Worm (Caenorhabditis elegans): ENCODE measurements around the gene ugt-50.

The ugt-50 gene

ce11 chrX:12663537-12663936 is 27.8 kb upstream of the ugt-50 start, which contains the start of gene nlp-76:
nlp-76 (minus strand) TSS chrX:12663903.
- TF ChIP-seq F57C9.4 (tag; optimal IDR thresholded peaks at IDR 0.05), result no peak
- TF ChIP-seq tbx-9 (tag; optimal IDR thresholded peaks at IDR 0.05; ENCODE audit: borderline replicate concordance), result no peak
- TF ChIP-seq Y53G8AR.9 (GFP tag; conservative IDR thresholded peaks at IDR 0.05), result 0 out of 2 replicates have a peak, but pooled peaks have one; percentile 18
- no peak for TF ChIP-seq Y56A3A.18 (GFP tag; IDR thresholded peaks at IDR 0.05)
- TF ChIP-seq pbrm-1 (GFP tag; IDR thresholded peaks at IDR 0.05), result no peak
- peak; percentile 15; the same call in 1 of the 2 replicates for TF ChIP-seq dox-1 (GFP tag; IDR thresholded peaks at IDR 0.05)
- no peak for TF ChIP-seq ceh-27 (GFP tag; optimal IDR thresholded peaks at IDR 0.05)
- peak; percentile 43 for TF ChIP-seq ztf-26 (tag; optimal IDR thresholded peaks at IDR 0.05)
- no peak for TF ChIP-seq Y79H2A.3 (GFP tag; conservative IDR thresholded peaks at IDR 0.05)
- TF ChIP-seq attf-3 (GFP tag; conservative IDR thresholded peaks at IDR 0.05), result no peak
- TF ChIP-seq mxl-1 (tag; optimal IDR thresholded peaks at IDR 0.05), result no peak
- TF ChIP-seq pha-4 (tag; optimal IDR thresholded peaks at IDR 0.05), result no peak
- TF ChIP-seq dpff-1 (tag; optimal IDR thresholded peaks at IDR 0.05), result no peak
- TF ChIP-seq tlf-1 (GFP tag; optimal IDR thresholded peaks at IDR 0.05), result no peak
- no peak for TF ChIP-seq repo-1 (tag; optimal IDR thresholded peaks at IDR 0.05)
- no peak for TF ChIP-seq mel-28 (tag; optimal IDR thresholded peaks at IDR 0.05; ENCODE audit: borderline replicate concordance)
- no peak for TF ChIP-seq gei-17 (GFP tag; optimal IDR thresholded peaks at IDR 0.05)
- no peak for TF ChIP-seq ccch-3 (GFP tag; optimal IDR thresholded peaks at IDR 0.05)
- TF ChIP-seq somi-1 (GFP tag; optimal IDR thresholded peaks at IDR 0.05), result peak; percentile 36
- TF ChIP-seq F39B2.1 (GFP tag; IDR thresholded peaks at IDR 0.05), result no peak
- peak; percentile 29 for TF ChIP-seq athp-1 (tag; optimal IDR thresholded peaks at IDR 0.05)
- TF ChIP-seq ztf-6 (GFP tag; IDR thresholded peaks at IDR 0.05), result no peak
- TF ChIP-seq nhr-27 (tag; optimal IDR thresholded peaks at IDR 0.05), result no peak
- no peak for TF ChIP-seq sdz-38 (tag; optimal IDR thresholded peaks at IDR 0.05)
- no peak for TF ChIP-seq ceh-100 (GFP tag; IDR thresholded peaks at IDR 0.05)
- TF ChIP-seq ekl-4 (GFP tag; IDR thresholded peaks at IDR 0.05), result no peak
- no peak for TF ChIP-seq hmg-1.2 (GFP tag; IDR thresholded peaks at IDR 0.05)
- TF ChIP-seq K12H6.12 (tag; optimal IDR thresholded peaks at IDR 0.05), result no peak
- no peak for TF ChIP-seq snpc-4 (GFP tag; optimal IDR thresholded peaks at IDR 0.05)
- no peak for TF ChIP-seq snpc-4 (tag; optimal IDR thresholded peaks at IDR 0.05)
- TF ChIP-seq madf-3 (GFP tag; IDR thresholded peaks at IDR 0.05), result no peak
- no peak for TF ChIP-seq let-526 (GFP tag; IDR thresholded peaks at IDR 0.05)
- peak; percentile 29; the same call in 1 of the 2 replicates for TF ChIP-seq B0336.3 (GFP tag; IDR thresholded peaks at IDR 0.05)
- no peak for TF ChIP-seq let-607 (tag; optimal IDR thresholded peaks at IDR 0.05)
- no peak for TF ChIP-seq nfya-2 (GFP tag; IDR thresholded peaks at IDR 0.05)
- no peak for TF ChIP-seq F33H1.4 (GFP tag; IDR thresholded peaks at IDR 0.05)
- TF ChIP-seq F37B4.10 (GFP tag; IDR thresholded peaks at IDR 0.05), result no peak
- TF ChIP-seq sea-2 (GFP tag; IDR thresholded peaks at IDR 0.05), result no peak
- no peak for TF ChIP-seq ZK185.1 (tag; optimal IDR thresholded peaks at IDR 0.05; ENCODE audit: poor library complexity, severe bottlenecking)
- no peak for TF ChIP-seq nhr-80 (tag; optimal IDR thresholded peaks at IDR 0.05)
- TF ChIP-seq cebp-1 (GFP tag; IDR thresholded peaks at IDR 0.05), result no peak
- peak; percentile 56 for TF ChIP-seq cebp-1 (tag; optimal IDR thresholded peaks at IDR 0.05)
- no peak for TF ChIP-seq egrh-3 (GFP tag; IDR thresholded peaks at IDR 0.05)
- no peak for TF ChIP-seq madf-8 (GFP tag; conservative IDR thresholded peaks at IDR 0.05)
- TF ChIP-seq lin-26 (GFP tag; IDR thresholded peaks at IDR 0.05), result peak; percentile 20; the same call in 1 of the 2 replicates
- TF ChIP-seq xnd-1 (tag; optimal IDR thresholded peaks at IDR 0.05), result no peak
- TF ChIP-seq nhr-120 (GFP tag; IDR thresholded peaks at IDR 0.05), result no peak
- no peak for TF ChIP-seq unc-62 (GFP tag; optimal IDR thresholded peaks at IDR 0.05)
- no peak for TF ChIP-seq ztf-22 (GFP tag; optimal IDR thresholded peaks at IDR 0.05)
- no peak for TF ChIP-seq attf-6 (GFP tag; IDR thresholded peaks at IDR 0.05)

Measured in whole organism, young adult.